Worm (Caenorhabditis elegans) whole organism, L1 larva: ENCODE data around the gene cyp-33A1.
A peak's percentile ranks its signal among the peaks of the same experiment; 100 is the strongest.

Experiments
- C34B4.2 ChIP-seq: sonication (generic microtip); optimal IDR thresholded peaks from 2 replicates; lab custom pipeline; 2017; ENCODE audit warnings: mild to moderate bottlenecking, missing genetic modification characterization, missing compliant biosample characterization
- aha-1 ChIP-seq: fragments of 150-350 bp; optimal IDR thresholded peaks from 2 replicates; lab custom pipeline; 2014; ENCODE audit warnings: missing biosample characterization, missing genetic modification characterization
- alr-1 ChIP-seq: fragments of 200-800 bp; sonication (Bioruptor generic); optimal IDR thresholded peaks from 2 replicates; lab custom pipeline; 2018; ENCODE audit warnings: borderline replicate concordance, mild to moderate bottlenecking, missing genetic modification characterization, missing compliant biosample characterization
- blmp-1 ChIP-seq: fragments of 150-350 bp; optimal IDR thresholded peaks from 2 replicates; lab custom pipeline; 2014; ENCODE audit warnings: missing biosample characterization, missing genetic modification characterization
- ceh-82 ChIP-seq, 3 experiments: fragments of 150-350 bp in 1 of 3; sonication (generic microtip) in 2 of 3; optimal IDR thresholded peaks; 2 replicates each; lab custom pipeline; 2014 to 2017; ENCODE audit warnings: missing biosample characterization in 3 of 3, missing genetic modification characterization in 3 of 3
- ceh-90 ChIP-seq: sonication (generic microtip); optimal IDR thresholded peaks from 2 replicates; lab custom pipeline; 2016; ENCODE audit warnings: missing genetic modification characterization, missing compliant biosample characterization
- efl-1 ChIP-seq, 4 experiments: fragments of 150-350 bp; optimal IDR thresholded peaks in 3 of 4; peaks in 1 of 4; 1 replicate in 1 of 4; 2 replicates in 3 of 4; lab custom pipeline; 2014; ENCODE audit warnings: missing biosample characterization in 2 of 4, missing genetic modification characterization in 2 of 4, missing genetic modification reagents in 2 of 4
- elt-3 ChIP-seq, 6 experiments: fragments of 150-350 bp in 1 of 6; sonication (generic microtip); optimal IDR thresholded peaks; 2 replicates each; lab custom pipeline; 2017 to 2018; ENCODE audit warnings: missing biosample characterization in 6 of 6, missing genetic modification characterization in 6 of 6, inconsistent platforms in 1 of 6
- ets-5 ChIP-seq: fragments of 200-800 bp; sonication (Bioruptor generic); IDR thresholded peaks from 2 replicates; pipeline ENCODE4 v1.3.6; 2022; ENCODE audit warnings: missing genetic modification characterization, missing compliant biosample characterization
- fkh-4 ChIP-seq: sonication (generic microtip); optimal IDR thresholded peaks from 2 replicates; lab custom pipeline; 2016; ENCODE audit warnings: missing compliant biosample characterization, missing genetic modification characterization, borderline replicate concordance
- fkh-8 ChIP-seq: sonication (generic microtip); optimal IDR thresholded peaks from 2 replicates; lab custom pipeline; 2016; ENCODE audit warnings: mild to moderate bottlenecking, missing genetic modification characterization, missing compliant biosample characterization
- grh-1 ChIP-seq: fragments of 200-800 bp; sonication (Bioruptor generic); IDR thresholded peaks from 2 replicates; pipeline ENCODE4 v1.3.6; 2022; ENCODE audit warnings: missing genetic modification reagents, missing genetic modification characterization, missing compliant biosample characterization
- hpl-2 ChIP-seq: fragments of 150-350 bp; optimal IDR thresholded peaks from 2 replicates; lab custom pipeline; 2014; ENCODE audit warnings: missing biosample characterization, missing genetic modification reagents, missing genetic modification characterization
- isw-1 ChIP-seq: fragments of 200-800 bp; sonication (Bioruptor generic); IDR thresholded peaks from 2 replicates; pipeline ENCODE4 v1.3.6; 2022; ENCODE audit warnings: missing genetic modification characterization, missing compliant biosample characterization
- lin-14 ChIP-seq: fragments of 200-800 bp; sonication (Bioruptor generic); optimal IDR thresholded peaks from 2 replicates; lab custom pipeline; 2018; ENCODE audit warnings: mild to moderate bottlenecking, missing genetic modification characterization, moderate library complexity, missing compliant biosample characterization
- lin-35 ChIP-seq, 2 experiments: fragments of 150-350 bp; optimal IDR thresholded peaks; 2 replicates each; lab custom pipeline; 2014; ENCODE audit warnings: missing biosample characterization in 2 of 2, missing genetic modification characterization in 2 of 2, missing genetic modification reagents in 2 of 2
- lsy-2 ChIP-seq, 2 experiments: fragments of 150-350 bp; optimal IDR thresholded peaks; 2 replicates each; lab custom pipeline; 2014; ENCODE audit warnings: missing biosample characterization in 2 of 2, missing genetic modification characterization in 2 of 2
- mdl-1 ChIP-seq, 2 experiments: fragments of 150-350 bp; optimal IDR thresholded peaks; 2 replicates each; lab custom pipeline; 2014 to 2017; ENCODE audit warnings: missing biosample characterization in 2 of 2, missing genetic modification characterization in 2 of 2, inconsistent platforms in 1 of 2
- mef-2 ChIP-seq: fragments of 150-350 bp; optimal IDR thresholded peaks from 2 replicates; lab custom pipeline; 2014; ENCODE audit warnings: missing biosample characterization, missing genetic modification characterization
- nhr-19 ChIP-seq: fragments of 200-800 bp; sonication (Bioruptor generic); conservative IDR thresholded peaks from 2 replicates; pipeline ENCODE4 v1.3.6; 2022; ENCODE audit warnings: missing genetic modification characterization, missing compliant biosample characterization
- nhr-20 ChIP-seq: sonication (generic microtip); optimal IDR thresholded peaks from 2 replicates; lab custom pipeline; 2016; ENCODE audit warnings: mild to moderate bottlenecking, missing genetic modification characterization, missing compliant biosample characterization
- nhr-47 ChIP-seq: sonication (generic microtip); optimal IDR thresholded peaks from 2 replicates; lab custom pipeline; 2016; ENCODE audit warnings: mild to moderate bottlenecking, missing genetic modification characterization, moderate library complexity, missing compliant biosample characterization
- nhr-71 ChIP-seq: sonication (generic microtip); optimal IDR thresholded peaks from 2 replicates; lab custom pipeline; 2016; ENCODE audit warnings: mild to moderate bottlenecking, missing genetic modification characterization, moderate library complexity, missing compliant biosample characterization
- nhr-76 ChIP-seq: sonication (generic microtip); optimal IDR thresholded peaks from 2 replicates; lab custom pipeline; 2017; ENCODE audit warnings: missing biosample characterization, missing genetic modification characterization
- nhr-77 ChIP-seq: fragments of 150-350 bp; optimal IDR thresholded peaks from 2 replicates; lab custom pipeline; 2014; ENCODE audit warnings: missing biosample characterization, missing genetic modification characterization
- nhr-84 ChIP-seq: sonication (generic microtip); optimal IDR thresholded peaks from 2 replicates; lab custom pipeline; 2017; ENCODE audit warnings: missing biosample characterization, missing genetic modification characterization
- nhr-85 ChIP-seq: sonication (generic microtip); peaks from one replicate; lab custom pipeline; 2016; ENCODE audit warnings: missing genetic modification characterization, inconsistent platforms, missing compliant biosample characterization
- pag-3 ChIP-seq: sonication (generic microtip); optimal IDR thresholded peaks from 2 replicates; lab custom pipeline; 2017; ENCODE audit warnings: missing genetic modification characterization, mild to moderate bottlenecking, missing compliant biosample characterization, antibody characterized with exemption, borderline replicate concordance; ENCODE audit not compliant: insufficient read depth
- skn-1 ChIP-seq: fragments of 150-350 bp; optimal IDR thresholded peaks from 2 replicates; lab custom pipeline; 2014; ENCODE audit warnings: missing biosample characterization, missing genetic modification characterization
- snu-23 ChIP-seq: sonication (generic microtip); optimal IDR thresholded peaks from 2 replicates; lab custom pipeline; 2016; ENCODE audit warnings: missing genetic modification characterization, missing compliant biosample characterization
- sptf-1 ChIP-seq: fragments of 150-350 bp; optimal IDR thresholded peaks from 2 replicates; lab custom pipeline; 2014; ENCODE audit warnings: missing biosample characterization, missing genetic modification characterization
- unc-130 ChIP-seq: fragments of 150-350 bp; optimal IDR thresholded peaks from 2 replicates; lab custom pipeline; 2017; ENCODE audit warnings: missing biosample characterization, missing genetic modification characterization, inconsistent platforms
- unc-30 ChIP-seq: sonication (generic microtip); optimal IDR thresholded peaks from 2 replicates; lab custom pipeline; 2017; ENCODE audit warnings: missing biosample characterization, missing genetic modification characterization
- zip-4 ChIP-seq: fragments of 200-800 bp; sonication (Bioruptor generic); optimal IDR thresholded peaks from 2 replicates; lab custom pipeline; 2018; ENCODE audit warnings: mild to moderate bottlenecking, missing genetic modification characterization, moderate library complexity, missing compliant biosample characterization

The cyp-33A1 gene

DNA sequence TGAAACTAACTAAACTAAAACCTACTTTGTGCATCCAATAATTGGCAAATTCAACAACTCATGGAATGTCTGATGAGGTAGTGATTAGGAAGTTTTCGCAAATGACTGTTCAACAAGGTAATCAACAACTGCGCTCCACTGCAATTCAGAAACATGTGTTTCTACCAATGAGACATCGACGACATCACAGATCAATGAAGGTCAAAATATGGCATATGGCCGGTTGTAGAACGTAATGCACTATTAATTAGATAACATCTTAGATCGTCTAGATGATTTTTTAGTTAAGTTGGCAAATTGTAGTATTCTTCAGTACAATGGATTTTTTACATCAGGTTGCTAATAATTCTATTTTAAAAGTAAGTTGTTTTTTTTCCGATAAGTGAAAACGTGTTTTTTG is 4.9 kb upstream of the cyp-33A1 start, which contains the start of the genes nhr-94 and nhr-152:
nhr-94 (minus strand) TSS at position 147 of the 400 bp plus-strand sequence.
nhr-152 (plus strand) TSS at position 162 of the 400 bp plus-strand sequence.
- peak; percentile 96 for TF ChIP-seq nhr-85
- TF ChIP-seq fkh-4 (tag; lab: Kevin White, UChicago) = no peak
- TF ChIP-seq nhr-71 (tag; lab: Kevin White, UChicago) = peak; percentile 48
- peak in 1 of 2 experiments; percentile 60 for TF ChIP-seq lin-35 (GFP tag; optimal IDR thresholded peaks at IDR 0.05; lab: Kevin White, UChicago)
- TF ChIP-seq ceh-90 = no peak
- TF ChIP-seq nhr-19 = 0 out of 2 replicates have a peak, but pooled peaks have one; percentile 8
- TF ChIP-seq lin-14 (GFP tag; lab: Kevin White, UChicago) = peak; percentile 74
- no peak for TF ChIP-seq sptf-1 (tag; lab: Kevin White, UChicago)
- peak; percentile 79 for TF ChIP-seq nhr-20 (tag; lab: Kevin White, UChicago)
- TF ChIP-seq C34B4.2 (tag; lab: Kevin White, UChicago) = no peak
- TF ChIP-seq nhr-84 = no peak
- no peak for TF ChIP-seq efl-1 (optimal IDR thresholded peaks at IDR 0.05; lab: Kevin White, UChicago)
- peak in 1 of 2 experiments; percentile 60 for TF ChIP-seq efl-1 (GFP tag; optimal IDR thresholded peaks at IDR 0.05 in 1 of 2; lab: Kevin White, UChicago)
- peak in 1 of 2 experiments; percentile 35 for TF ChIP-seq lsy-2 (tag; optimal IDR thresholded peaks at IDR 0.05; lab: Kevin White, UChicago)
- TF ChIP-seq blmp-1 (tag; lab: Kevin White, UChicago) = peak; percentile 52
- TF ChIP-seq snu-23 = peak; percentile 47
- peak in 1 of 6 experiments; percentile 17 for TF ChIP-seq elt-3 (tag; optimal IDR thresholded peaks at IDR 0.05; lab: Kevin White, UChicago)

DNA sequence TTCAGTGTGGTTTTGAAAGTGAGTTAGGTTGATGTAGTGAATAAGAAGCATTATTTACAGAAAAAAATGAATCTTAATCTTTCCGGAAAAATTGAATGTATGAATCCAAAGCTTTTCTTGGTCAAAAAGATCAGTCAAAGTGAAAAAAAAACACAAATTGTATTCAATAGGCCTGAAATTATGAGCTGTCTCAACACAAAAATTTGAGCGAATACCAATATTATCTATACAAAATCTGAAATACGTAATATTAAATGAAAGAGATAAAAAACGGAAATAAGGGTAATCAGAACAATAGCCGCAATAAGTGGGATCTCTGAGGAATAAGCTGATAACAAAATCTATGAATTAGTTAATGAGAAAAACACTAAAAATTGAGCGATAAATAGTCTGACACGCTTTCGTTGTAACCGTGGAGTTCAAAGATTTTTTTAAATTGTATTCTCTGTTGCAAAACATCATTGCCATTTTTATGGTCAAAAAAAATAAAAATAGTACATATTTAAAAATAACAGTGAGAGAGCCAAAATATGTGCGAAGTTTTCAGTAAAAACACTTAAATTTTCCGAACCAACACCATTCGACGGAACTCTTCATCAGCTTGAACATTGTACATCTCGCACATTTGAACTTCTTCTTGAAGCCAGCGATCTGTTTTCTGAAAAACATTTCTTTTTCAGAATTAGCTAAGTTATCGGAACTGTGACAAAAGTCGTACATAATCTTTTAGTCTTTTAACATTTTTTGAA is 2.8 kb upstream of the cyp-33A1 start, which contains the start of gene sre-11:
sre-11 (minus strand) TSS at position 51 of the 749 bp plus-strand sequence.
- no peak for TF ChIP-seq unc-130 (tag; lab: Kevin White, UChicago)
- TF ChIP-seq zip-4 (GFP tag; lab: Kevin White, UChicago) = no peak
- TF ChIP-seq lin-35 (GFP tag; optimal IDR thresholded peaks at IDR 0.05; lab: Kevin White, UChicago) = no peak
- TF ChIP-seq mef-2 (tag; lab: Kevin White, UChicago) = no peak
- no peak for TF ChIP-seq isw-1 (GFP tag; lab: Robert Waterston, UW)
- TF ChIP-seq efl-1 (optimal IDR thresholded peaks at IDR 0.05; lab: Kevin White, UChicago) = no peak
- TF ChIP-seq efl-1 (GFP tag; optimal IDR thresholded peaks at IDR 0.05 in 1 of 2; lab: Kevin White, UChicago) = peak in 1 of 2 experiments; percentile 84
- TF ChIP-seq unc-30 (tag; lab: Kevin White, UChicago) = no peak
- TF ChIP-seq lin-14 (GFP tag; lab: Kevin White, UChicago) = no peak

DNA sequence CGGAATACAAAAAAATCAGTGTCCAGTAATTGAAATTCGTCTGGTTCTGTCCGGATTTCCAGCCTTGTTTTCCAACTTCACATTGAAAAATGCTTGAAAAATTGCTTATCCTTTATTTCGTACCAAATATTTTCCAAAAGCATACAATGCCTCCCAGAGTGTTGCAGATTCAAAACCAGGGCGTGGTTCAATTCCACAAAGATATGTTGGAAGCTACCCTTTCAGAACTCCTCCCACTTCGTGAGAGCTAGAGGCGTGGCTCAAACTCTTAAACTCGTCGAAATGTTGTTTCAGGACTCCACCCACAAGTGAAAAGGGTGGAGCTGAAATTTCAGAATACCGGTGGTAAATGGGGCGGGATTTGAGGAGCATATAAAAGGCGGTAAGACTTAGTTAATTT is 5.4 kb downstream of the cyp-33A1 start, which contains the start of gene C12D5.3:
C12D5.3 (plus strand) TSS at position 301 of the 400 bp plus-strand sequence.
- TF ChIP-seq nhr-77 (tag; lab: Kevin White, UChicago) (no peak), alr-1 (tag; lab: Kevin White, UChicago) (no peak), fkh-8 (tag; lab: Kevin White, UChicago) (no peak), C34B4.2 (tag; lab: Kevin White, UChicago) (no peak), aha-1 (tag; lab: Kevin White, UChicago) (no peak), nhr-47 (tag; lab: Kevin White, UChicago) (no peak), grh-1 (GFP tag; lab: Robert Waterston, UW) (no peak), mdl-1 (tag; optimal IDR thresholded peaks at IDR 0.05; lab: Kevin White, UChicago) (no peak), skn-1 (tag; lab: Kevin White, UChicago) (no peak), sptf-1 (tag; lab: Kevin White, UChicago) (no peak)

DNA sequence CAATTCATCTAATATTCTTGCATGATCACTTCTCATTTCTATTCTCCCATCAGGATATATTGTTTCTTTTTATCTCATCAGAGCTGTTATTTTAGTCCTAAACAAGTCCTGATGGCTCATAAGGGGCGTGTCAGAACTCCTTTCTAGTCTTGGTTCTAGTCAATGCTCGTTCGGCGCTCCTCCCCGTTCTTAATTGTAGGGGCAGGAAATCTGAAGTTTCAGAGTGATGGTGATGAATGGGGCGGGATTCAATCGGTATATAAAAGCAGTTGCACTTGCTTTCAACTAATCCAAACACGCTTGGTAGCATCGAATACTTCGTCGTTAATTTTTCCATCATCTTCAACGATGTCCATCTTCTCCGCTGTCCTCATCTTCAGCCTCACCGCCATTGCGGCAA is 9.0 kb downstream of the cyp-33A1 start, which contains the start of gene C12D5.4:
C12D5.4 (plus strand) TSS at position 301 of the 400 bp plus-strand sequence.
- TF ChIP-seq unc-30 (tag; lab: Kevin White, UChicago) = no peak
- TF ChIP-seq nhr-71 (tag; lab: Kevin White, UChicago) = no peak
- TF ChIP-seq nhr-20 (tag; lab: Kevin White, UChicago) = no peak
- no peak for TF ChIP-seq hpl-2 (GFP tag; lab: Kevin White, UChicago)
- no peak for TF ChIP-seq alr-1 (tag; lab: Kevin White, UChicago)
- no peak for TF ChIP-seq ceh-82 (tag; optimal IDR thresholded peaks at IDR 0.05; lab: Kevin White, UChicago)
- TF ChIP-seq ets-5 (GFP tag; lab: Robert Waterston, UW) = no peak
- no peak for TF ChIP-seq efl-1 (optimal IDR thresholded peaks at IDR 0.05; lab: Kevin White, UChicago)
- no peak for TF ChIP-seq efl-1 (GFP tag; optimal IDR thresholded peaks at IDR 0.05 in 1 of 2; lab: Kevin White, UChicago)
- TF ChIP-seq pag-3 (tag; lab: Kevin White, UChicago) = no peak
- TF ChIP-seq nhr-76 = no peak
- TF ChIP-seq lin-35 (GFP tag; optimal IDR thresholded peaks at IDR 0.05; lab: Kevin White, UChicago) = no peak
